Fruit fly (Drosophila melanogaster): ENCODE measurements around the gene CG15876.

- TF ChIP-seq CG17806 (tag; optimal IDR thresholded peaks at IDR 0.05) (no peak), CG32121 (GFP tag; IDR thresholded peaks at IDR 0.05) (no peak), D1 (tag; optimal IDR thresholded peaks at IDR 0.05) (no peak), EcR (GFP tag; optimal IDR thresholded peaks at IDR 0.05) (no peak)
Measured at dm6 chr3L:4720510-4721157, 26.0 kb upstream of the CG15876 start.
